Fruit fly (Drosophila melanogaster): ENCODE measurements around the gene CG13895.

CG13895 gene

dm6 chr3L:682420-682882 lies 25.6 kb downstream of the CG13895 start, which contains the start of gene CG3386 (continued):
- 0 out of 2 replicates have a peak, but pooled peaks have one; percentile 5 for TF ChIP-seq E2f2 (GFP tag; IDR thresholded peaks at IDR 0.05)
- peak; percentile 51 for TF ChIP-seq gfzf (GFP tag; optimal IDR thresholded peaks at IDR 0.05)
- TF ChIP-seq CG11696 (GFP tag; IDR thresholded peaks at IDR 0.05): peak; percentile 91
- no peak for TF ChIP-seq gsb (GFP tag; IDR thresholded peaks at IDR 0.05)
- TF ChIP-seq Eip74EF (GFP tag; optimal IDR thresholded peaks at IDR 0.05): no peak
- no peak for TF ChIP-seq CG8765 (GFP tag; IDR thresholded peaks at IDR 0.05)
- peak; percentile 38 for TF ChIP-seq sqz (GFP tag; optimal IDR thresholded peaks at IDR 0.05)
- TF ChIP-seq cg (GFP tag; optimal IDR thresholded peaks at IDR 0.05): peak; percentile 67
- peak; percentile 9 for TF ChIP-seq nom (GFP tag; optimal IDR thresholded peaks at IDR 0.05)

DNA sequence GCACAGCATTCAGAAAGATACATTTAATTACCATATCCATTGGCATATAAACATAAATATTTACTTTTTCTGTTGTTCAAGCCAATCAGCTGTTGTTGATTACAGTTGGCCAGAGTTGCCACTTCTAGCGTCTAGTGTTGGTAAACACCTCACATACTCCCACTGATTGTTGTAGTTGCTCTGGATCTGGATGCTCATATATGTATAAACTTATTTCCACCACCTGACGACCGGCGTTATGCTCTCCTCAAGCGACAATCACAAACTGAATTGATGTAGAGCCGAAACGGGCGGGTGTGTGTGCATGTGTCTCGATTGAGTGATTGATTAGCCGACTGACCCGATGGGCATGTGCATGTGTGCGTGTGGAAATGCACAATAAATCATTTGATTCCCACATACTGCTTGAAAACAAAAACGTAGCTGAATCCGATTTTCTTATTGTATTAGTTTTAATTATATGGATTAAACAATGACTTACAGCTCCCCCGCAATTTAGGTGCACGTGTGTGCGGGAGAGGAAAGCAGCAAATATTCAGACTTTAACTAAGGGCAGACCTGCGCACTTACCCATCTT lies 26.1 kb downstream of the CG13895 start:
- TF ChIP-seq CG11456 (GFP tag; IDR thresholded peaks at IDR 0.05) (peak; percentile 64; the same call in 2 of the 3 replicates), CG9932 (GFP tag; IDR thresholded peaks at IDR 0.05) (no peak), Gug (GFP tag; IDR thresholded peaks at IDR 0.05) (no peak), cato (GFP tag; optimal IDR thresholded peaks at IDR 0.05; ENCODE audit: borderline replicate concordance) (no peak), CG8290 (GFP tag; optimal IDR thresholded peaks at IDR 0.05) (peak; percentile 53), CG8290 (tag; optimal IDR thresholded peaks at IDR 0.05) (peak; percentile 38 to 83), CG9797 (GFP tag; optimal IDR thresholded peaks at IDR 0.05) (peak; percentile 48), CG43689 (GFP tag; IDR thresholded peaks at IDR 0.05) (no peak), croc (GFP tag; conservative IDR thresholded peaks at IDR 0.05) (no peak), CG16863 (GFP tag; optimal IDR thresholded peaks at IDR 0.05) (no peak), Dref (GFP tag; IDR thresholded peaks at IDR 0.05) (peak; percentile 21; the same call in 1 of the 2 replicates), Atf3 (GFP tag; optimal IDR thresholded peaks at IDR 0.05) (no peak), Blimp-1 (GFP tag; optimal IDR thresholded peaks at IDR 0.05) (no peak), MBD-R2 (GFP tag; IDR thresholded peaks at IDR 0.05) (peak; percentile 89), Adf1 (GFP tag; IDR thresholded peaks at IDR 0.05) (no peak), z (GFP tag; IDR thresholded peaks at IDR 0.05) (peak; percentile 67; the same call in 2 of the 3 replicates), CG30403 (GFP tag; optimal IDR thresholded peaks at IDR 0.05) (peak; percentile 1), al (GFP tag; IDR thresholded peaks at IDR 0.05) (no peak), CG18011 (GFP tag; optimal IDR thresholded peaks at IDR 0.05) (peak; percentile 32), CG3065 (GFP tag; optimal IDR thresholded peaks at IDR 0.05) (no peak), CG2116 (GFP tag; optimal IDR thresholded peaks at IDR 0.05) (peak; percentile 37), YL-1 (GFP tag; optimal IDR thresholded peaks at IDR 0.05) (peak; percentile 63), CG11560 (tag; IDR thresholded peaks at IDR 0.05) (no peak), ac (GFP tag; optimal IDR thresholded peaks at IDR 0.05) (no peak), Oli (tag; optimal IDR thresholded peaks at IDR 0.05) (no peak), bigmax (GFP tag; optimal IDR thresholded peaks at IDR 0.05) (peak; percentile 13), CG12942 (GFP tag; optimal IDR thresholded peaks at IDR 0.05) (peak; percentile 12), MTF-1 (GFP tag; optimal IDR thresholded peaks at IDR 0.05; ENCODE audit: borderline replicate concordance) (peak; percentile 42), CG5180 (GFP tag; optimal IDR thresholded peaks at IDR 0.05) (no peak), fd3F (GFP tag; optimal IDR thresholded peaks at IDR 0.05) (no peak), CG9876 (GFP tag; optimal IDR thresholded peaks at IDR 0.05) (no peak), CG8089 (GFP tag; optimal IDR thresholded peaks at IDR 0.05) (no peak), Antp (GFP tag; optimal IDR thresholded peaks at IDR 0.05) (peak; percentile 29), CG2889 (GFP tag; IDR thresholded peaks at IDR 0.05) (no peak), Pdp1 (GFP tag; optimal IDR thresholded peaks at IDR 0.05) (peak; percentile 23 to 45), CG8924 (tag; optimal IDR thresholded peaks at IDR 0.05) (peak; percentile 78), Xrp1 (GFP tag; IDR thresholded peaks at IDR 0.05) (peak; percentile 48; the same call in 1 of the 2 replicates), Ptx1 (GFP tag; IDR thresholded peaks at IDR 0.05) (no peak), nerfin-1 (tag; optimal IDR thresholded peaks at IDR 0.05) (peak; percentile 61), CG32532 (GFP tag; IDR thresholded peaks at IDR 0.05) (peak; percentile 37; the same call in 1 of the 2 replicates)

Measured in whole organism, embryonic.